Worm (Caenorhabditis elegans): ENCODE data around the gene C09H10.5.

Gene C09H10.5

ce11 chrII:11086770-11087169 lies 16.8 kb downstream of the C09H10.5 start:
- no peak for TF ChIP-seq ceh-40 (GFP tag; IDR thresholded peaks at IDR 0.05)
- TF ChIP-seq Y53F4B.3 (GFP tag; IDR thresholded peaks at IDR 0.05), result no peak
- TF ChIP-seq chd-7 (tag; optimal IDR thresholded peaks at IDR 0.05), result no peak
- TF ChIP-seq nhr-80 (tag; optimal IDR thresholded peaks at IDR 0.05), result no peak
- TF ChIP-seq nfya-2 (GFP tag; IDR thresholded peaks at IDR 0.05), result no peak
- no peak for TF ChIP-seq mcd-1 (GFP tag; IDR thresholded peaks at IDR 0.05)
- TF ChIP-seq rec-8 (tag; optimal IDR thresholded peaks at IDR 0.05), result no peak

- TF ChIP-seq ama-1 (optimal IDR thresholded peaks at IDR 0.05) (no peak), ama-1 (GFP tag; optimal IDR thresholded peaks at IDR 0.05) (no peak), akir-1 (GFP tag; optimal IDR thresholded peaks at IDR 0.05) (no peak), F10E7.11 (tag; optimal IDR thresholded peaks at IDR 0.05) (no peak), nhr-80 (tag; optimal IDR thresholded peaks at IDR 0.05) (no peak), rpc-1 (optimal IDR thresholded peaks at IDR 0.05) (no peak), rpc-1 (tag; optimal IDR thresholded peaks at IDR 0.05) (no peak), ztf-3 (GFP tag; optimal IDR thresholded peaks at IDR 0.05) (no peak), lsl-1 (GFP tag; optimal IDR thresholded peaks at IDR 0.05) (no peak), C17E4.6 (GFP tag; IDR thresholded peaks at IDR 0.05) (no peak), ztf-25 (GFP tag; IDR thresholded peaks at IDR 0.05) (no peak), egrh-3 (GFP tag; IDR thresholded peaks at IDR 0.05) (no peak), repo-1 (tag; optimal IDR thresholded peaks at IDR 0.05) (no peak), dpff-1 (tag; optimal IDR thresholded peaks at IDR 0.05) (no peak), lin-54 (GFP tag; optimal IDR thresholded peaks at IDR 0.05) (no peak), Y56A3A.18 (GFP tag; IDR thresholded peaks at IDR 0.05) (no peak), F37B4.10 (GFP tag; IDR thresholded peaks at IDR 0.05) (no peak), him-1 (tag; optimal IDR thresholded peaks at IDR 0.05) (no peak), aptf-3 (GFP tag; IDR thresholded peaks at IDR 0.05) (no peak), efl-1 (GFP tag; optimal IDR thresholded peaks at IDR 0.05) (no peak), Y95B8A.8 (GFP tag; IDR thresholded peaks at IDR 0.05) (no peak), nfya-2 (GFP tag; IDR thresholded peaks at IDR 0.05) (no peak)
Observed at ce11 chrII:11076550-11076949, 27.0 kb downstream of the C09H10.5 start.

- TF ChIP-seq athp-1 (tag; optimal IDR thresholded peaks at IDR 0.05) (no peak), F52B5.7 (tag; optimal IDR thresholded peaks at IDR 0.05) (no peak), lsl-1 (GFP tag; optimal IDR thresholded peaks at IDR 0.05) (no peak), dpl-1 (GFP tag; optimal IDR thresholded peaks at IDR 0.05) (no peak), F57A8.1 (GFP tag; optimal IDR thresholded peaks at IDR 0.05) (no peak), unc-130 (GFP tag; optimal IDR thresholded peaks at IDR 0.05) (no peak), C17E4.6 (GFP tag; IDR thresholded peaks at IDR 0.05) (no peak), sptf-2 (GFP tag; optimal IDR thresholded peaks at IDR 0.05) (no peak), F22D6.2 (tag; optimal IDR thresholded peaks at IDR 0.05) (no peak), lin-40 (tag; optimal IDR thresholded peaks at IDR 0.05) (no peak), aptf-2 (GFP tag; conservative IDR thresholded peaks at IDR 0.05) (no peak), rcor-1 (GFP tag; IDR thresholded peaks at IDR 0.05) (no peak)
Observed at ce11 chrII:11072565-11072964, 31.0 kb downstream of the C09H10.5 start.

ce11 chrII:11064191-11064695 lies 39.3 kb downstream of the C09H10.5 start:
- TF ChIP-seq Y67H2A.10 (GFP tag; conservative IDR thresholded peaks at IDR 0.05) (no peak), hsf-1 (GFP tag; IDR thresholded peaks at IDR 0.05) (0 out of 2 replicates have a peak, but pooled peaks have one; percentile 20), nhr-120 (GFP tag; IDR thresholded peaks at IDR 0.05) (no peak)
